Fruit fly (Drosophila melanogaster) whole organism, pupa: Measurements from ENCODE around the gene Muc12Ea.

Experiments
- CG10348 ChIP-seq: fragments of 200-800 bp; sonication (Bioruptor generic); IDR thresholded peaks from 2 replicates; pipeline ENCODE4 v1.3.6; 2022; ENCODE audit warnings: missing biosample characterization, missing genetic modification characterization
- CG12605 ChIP-seq: fragments of 200-800 bp; sonication (Bioruptor generic); IDR thresholded peaks from 2 replicates; pipeline ENCODE4 v1.3.6; 2022; ENCODE audit warnings: missing biosample characterization, missing genetic modification characterization
- CG13204 ChIP-seq: fragments of 200-800 bp; sonication (Bioruptor generic); optimal IDR thresholded peaks from 2 replicates; lab custom pipeline; 2018; ENCODE audit warnings: missing biosample characterization, mild to moderate bottlenecking, missing genetic modification characterization, moderate library complexity
- CG14655 ChIP-seq: fragments of 200-800 bp; sonication (Bioruptor generic); optimal IDR thresholded peaks from 3 replicates; lab custom pipeline; 2017; ENCODE audit warnings: mild to moderate bottlenecking, missing biosample characterization, missing genetic modification reagents, missing genetic modification characterization
- CG15710 ChIP-seq: fragments of 200-800 bp; sonication (Bioruptor generic); optimal IDR thresholded peaks from 2 replicates; lab custom pipeline; 2018; ENCODE audit warnings: missing biosample characterization, mild to moderate bottlenecking, missing genetic modification characterization, moderate library complexity
- CG17806 ChIP-seq: fragments of 200-800 bp; sonication (Bioruptor generic); optimal IDR thresholded peaks from 2 replicates; lab custom pipeline; 2018; ENCODE audit warnings: missing biosample characterization, mild to moderate bottlenecking, missing genetic modification characterization, moderate library complexity
- CG32121 ChIP-seq: fragments of 200-800 bp; sonication (Bioruptor generic); IDR thresholded peaks from 2 replicates; pipeline ENCODE4 v1.3.6; 2022; ENCODE audit warnings: missing biosample characterization, missing genetic modification characterization
- CG34367 ChIP-seq: fragments of 200-800 bp; sonication (Bioruptor generic); optimal IDR thresholded peaks from 2 replicates; lab custom pipeline; 2018; ENCODE audit warnings: missing biosample characterization, mild to moderate bottlenecking, missing genetic modification characterization
- CG4496 ChIP-seq: fragments of 200-800 bp; sonication (Bioruptor generic); IDR thresholded peaks from 3 replicates; pipeline ENCODE4 v1.3.6; 2022; ENCODE audit warnings: missing biosample characterization, missing genetic modification characterization
- CG8159 ChIP-seq: fragments of 200-800 bp; sonication (Bioruptor generic); optimal IDR thresholded peaks from 3 replicates; lab custom pipeline; 2018; ENCODE audit warnings: missing biosample characterization, mild to moderate bottlenecking, missing genetic modification characterization, moderate library complexity
- CG8301 ChIP-seq: fragments of 200-800 bp; sonication (Bioruptor generic); optimal IDR thresholded peaks from 2 replicates; lab custom pipeline; 2018; ENCODE audit warnings: missing biosample characterization, mild to moderate bottlenecking, missing genetic modification characterization
- CG9948 ChIP-seq: fragments of 200-800 bp; sonication (Bioruptor generic); optimal IDR thresholded peaks from 2 replicates; lab custom pipeline; 2018; ENCODE audit warnings: missing biosample characterization, mild to moderate bottlenecking, missing genetic modification characterization, moderate library complexity
- D1 ChIP-seq: fragments of 200-800 bp; sonication (Bioruptor generic); optimal IDR thresholded peaks from 2 replicates; lab custom pipeline; 2018; ENCODE audit warnings: missing biosample characterization, mild to moderate bottlenecking, missing genetic modification characterization, moderate library complexity
- EcR ChIP-seq: fragments of 200-800 bp; sonication (Bioruptor generic); optimal IDR thresholded peaks from 3 replicates; lab custom pipeline; 2019; ENCODE audit warnings: missing biosample characterization, missing genetic modification characterization, mild to moderate bottlenecking, moderate library complexity, missing genetic modification reagents
- Ets98B ChIP-seq: fragments of 200-800 bp; sonication (Bioruptor generic); IDR thresholded peaks from 2 replicates; pipeline ENCODE4 v1.3.6; 2022; ENCODE audit warnings: missing biosample characterization, missing genetic modification characterization
- Pif1A ChIP-seq: fragments of 200-800 bp; sonication (Bioruptor generic); optimal IDR thresholded peaks from 3 replicates; lab custom pipeline; 2016; ENCODE audit warnings: missing biosample characterization, missing genetic modification characterization
- Pif1B ChIP-seq: fragments of 200-800 bp; sonication (Bioruptor generic); optimal IDR thresholded peaks from 3 replicates; lab custom pipeline; 2016; ENCODE audit warnings: missing biosample characterization, missing genetic modification characterization
- Snoo ChIP-seq: fragments of 200-800 bp; sonication (Bioruptor generic); optimal IDR thresholded peaks from 3 replicates; lab custom pipeline; 2017; ENCODE audit warnings: missing biosample characterization, mild to moderate bottlenecking, missing genetic modification characterization, inconsistent platforms
- fd96Ca ChIP-seq: fragments of 200-800 bp; sonication (Bioruptor generic); IDR thresholded peaks from 3 replicates; pipeline ENCODE4 v1.3.6; 2022; ENCODE audit warnings: missing biosample characterization, missing genetic modification characterization
- gl ChIP-seq: fragments of 200-800 bp; sonication (Bioruptor generic); optimal IDR thresholded peaks from 2 replicates; lab custom pipeline; 2018; ENCODE audit warnings: missing biosample characterization, mild to moderate bottlenecking, missing genetic modification characterization
- rn ChIP-seq: fragments of 200-800 bp; sonication (Bioruptor generic); IDR thresholded peaks from 2 replicates; pipeline ENCODE4 v1.3.6; 2022; ENCODE audit warnings: missing biosample characterization, missing genetic modification characterization

Gene Muc12Ea

dm6 chrX:14277435-14277834 is at the start of gene Muc12Ea:
Gene Muc12Ea, plus strand, starts transcription at chrX:14277735.
- TF ChIP-seq CG10348 (no peak), CG12605 (GFP tag; lab: Robert Waterston, UW) (no peak)

dm6 chrX:14233843-14234337 is 43.6 kb upstream of the Muc12Ea start, which contains the start of gene CG42271:
Gene CG42271, minus strand, starts transcription at chrX:14234066.
- TF ChIP-seq CG8159 (tag; lab: Kevin White, UChicago) = no peak
- no peak for TF ChIP-seq rn (GFP tag; lab: Robert Waterston, UW)
- TF ChIP-seq EcR (GFP tag; lab: Kevin White, UChicago) = no peak
- no peak for TF ChIP-seq CG13204 (GFP tag; lab: Kevin White, UChicago)
- no peak for TF ChIP-seq CG32121 (GFP tag; lab: Robert Waterston, UW)
- TF ChIP-seq fd96Ca = no peak
- peak; percentile 9 for TF ChIP-seq CG17806
- no peak for TF ChIP-seq CG14655
- TF ChIP-seq Snoo (tag; lab: Kevin White, UChicago) = peak; percentile 8
- peak; percentile 28 for TF ChIP-seq CG15710 (tag; lab: Kevin White, UChicago)
- TF ChIP-seq CG10348 = no peak
- TF ChIP-seq CG34367 (tag; lab: Kevin White, UChicago) = no peak
- no peak for TF ChIP-seq CG4496 (GFP tag; lab: Robert Waterston, UW)
- no peak for TF ChIP-seq CG12605 (GFP tag; lab: Robert Waterston, UW)
- TF ChIP-seq CG9948 (tag; lab: Kevin White, UChicago) = no peak
- TF ChIP-seq Pif1B = no peak
- TF ChIP-seq Ets98B (GFP tag; lab: Robert Waterston, UW) = no peak
- TF ChIP-seq CG8301 (tag; lab: Kevin White, UChicago) = no peak
- no peak for TF ChIP-seq Pif1A (GFP tag; lab: Kevin White, UChicago)
- TF ChIP-seq D1 (tag; lab: Kevin White, UChicago) = no peak
- TF ChIP-seq gl (tag; lab: Kevin White, UChicago) = no peak

dm6 chrX:14234468-14234867 is 43.1 kb upstream of the Muc12Ea start:
- TF ChIP-seq CG12605 (GFP tag; lab: Robert Waterston, UW) (0 out of 2 replicates have a peak, but pooled peaks have one; percentile 20), CG15710 (tag; lab: Kevin White, UChicago) (no peak), Snoo (tag; lab: Kevin White, UChicago) (peak; percentile 22)

dm6 chrX:14237873-14238394 is 39.6 kb upstream of the Muc12Ea start, which contains the start of the genes Fbxl4 and Dus2:
Gene Fbxl4, minus strand, starts transcription at chrX:14237923.
Gene Dus2, plus strand, starts transcription at chrX:14237988.
- TF ChIP-seq rn (GFP tag; lab: Robert Waterston, UW) (peak; percentile 49; the same call in 1 of the 2 replicates), gl (tag; lab: Kevin White, UChicago) (peak; percentile 64), Pif1A (GFP tag; lab: Kevin White, UChicago) (no peak), D1 (tag; lab: Kevin White, UChicago) (no peak), CG10348 (peak; percentile 41; the same call in 1 of the 2 replicates), CG15710 (tag; lab: Kevin White, UChicago) (peak; percentile 87), Snoo (tag; lab: Kevin White, UChicago) (peak; percentile 66), CG8301 (tag; lab: Kevin White, UChicago) (peak; percentile 81), CG9948 (tag; lab: Kevin White, UChicago) (peak; percentile 81), CG14655 (no peak), CG12605 (GFP tag; lab: Robert Waterston, UW) (0 out of 2 replicates have a peak, but pooled peaks have one; percentile 48), fd96Ca (peak; percentile 91), CG8159 (tag; lab: Kevin White, UChicago) (peak; percentile 88), Ets98B (GFP tag; lab: Robert Waterston, UW) (peak; percentile 89), CG34367 (tag; lab: Kevin White, UChicago) (peak; percentile 84), Pif1B (peak; percentile 64), EcR (GFP tag; lab: Kevin White, UChicago) (no peak), CG32121 (GFP tag; lab: Robert Waterston, UW) (peak; percentile 87), CG4496 (GFP tag; lab: Robert Waterston, UW) (peak; percentile 91), CG13204 (GFP tag; lab: Kevin White, UChicago) (no peak), CG17806 (peak; percentile 83)

DNA sequence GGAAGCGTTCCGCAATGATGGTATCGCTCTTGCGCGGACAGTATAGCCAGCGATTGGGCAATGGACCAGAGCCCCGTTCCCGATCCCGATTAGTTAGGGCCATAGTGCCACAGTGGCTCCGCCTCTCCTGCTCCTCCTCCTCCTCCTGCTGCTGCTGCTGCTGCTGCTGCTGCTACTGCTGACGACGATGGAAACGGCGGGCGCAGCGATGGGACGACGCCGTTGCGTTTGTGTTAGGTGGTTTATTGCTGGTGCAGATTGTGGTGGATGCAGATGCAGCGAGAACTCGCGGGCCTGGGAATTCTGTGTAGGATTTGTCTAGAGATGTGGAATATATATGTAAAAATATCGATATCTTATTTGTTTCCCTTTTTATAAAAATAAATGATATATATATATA is 35.1 kb upstream of the Muc12Ea start, which contains the start of gene mRNA-cap:
Gene mRNA-cap (minus strand): TSS at position 344 of the 400 bp plus-strand sequence.
- no peak for TF ChIP-seq D1 (tag; lab: Kevin White, UChicago)
- no peak for TF ChIP-seq Pif1B
- TF ChIP-seq CG17806 = no peak
- no peak for TF ChIP-seq CG8301 (tag; lab: Kevin White, UChicago)
- TF ChIP-seq CG9948 (tag; lab: Kevin White, UChicago) = no peak
- TF ChIP-seq CG12605 (GFP tag; lab: Robert Waterston, UW) = no peak
- TF ChIP-seq Snoo (tag; lab: Kevin White, UChicago) = no peak
- TF ChIP-seq EcR (GFP tag; lab: Kevin White, UChicago) = no peak
- TF ChIP-seq Ets98B (GFP tag; lab: Robert Waterston, UW) = no peak
- TF ChIP-seq CG13204 (GFP tag; lab: Kevin White, UChicago) = no peak
- no peak for TF ChIP-seq CG8159 (tag; lab: Kevin White, UChicago)
- TF ChIP-seq CG10348 = no peak
- TF ChIP-seq CG15710 (tag; lab: Kevin White, UChicago) = no peak
- no peak for TF ChIP-seq CG4496 (GFP tag; lab: Robert Waterston, UW)
- TF ChIP-seq fd96Ca = no peak
- no peak for TF ChIP-seq Pif1A (GFP tag; lab: Kevin White, UChicago)
- no peak for TF ChIP-seq gl (tag; lab: Kevin White, UChicago)
- TF ChIP-seq CG14655 = no peak
- TF ChIP-seq rn (GFP tag; lab: Robert Waterston, UW) = no peak
- TF ChIP-seq, all 21 proteins: peak for 0
